Worm (Caenorhabditis elegans) whole organism, L3 larva: ENCODE data around the gene F18A11.5.
A peak's percentile ranks its signal among the peaks of the same experiment; 100 is the strongest.

ENCODE experiments used
- R02D3.7 ChIP-seq: fragments of 150-350 bp; optimal IDR thresholded peaks from 2 replicates; lab custom pipeline; 2014; ENCODE audit warnings: missing biosample characterization, missing genetic modification characterization
- aly-2 ChIP-seq: fragments of 150-350 bp; optimal IDR thresholded peaks from 2 replicates; lab custom pipeline; 2014; ENCODE audit warnings: missing biosample characterization, missing genetic modification characterization
- ama-1 ChIP-seq: fragments of 150-350 bp; optimal IDR thresholded peaks from 2 replicates; lab custom pipeline; 2018
- ceh-16 ChIP-seq: sonication (generic microtip); optimal IDR thresholded peaks from 2 replicates; lab custom pipeline; 2017; ENCODE audit warnings: missing biosample characterization, missing genetic modification characterization
- ceh-28 ChIP-seq: fragments of 150-350 bp; optimal IDR thresholded peaks from 2 replicates; lab custom pipeline; 2014; ENCODE audit warnings: missing biosample characterization, missing genetic modification reagents, missing genetic modification characterization
- daf-12 ChIP-seq: fragments of 150-350 bp; optimal IDR thresholded peaks from 2 replicates; lab custom pipeline; 2014; ENCODE audit warnings: missing biosample characterization, missing genetic modification reagents, missing genetic modification characterization
- egl-27 ChIP-seq: sonication (generic microtip); optimal IDR thresholded peaks from 4 replicates; lab custom pipeline; 2017; ENCODE audit warnings: missing biosample characterization, missing genetic modification reagents, missing genetic modification characterization
- egl-5 ChIP-seq: fragments of 150-350 bp; optimal IDR thresholded peaks from 2 replicates; lab custom pipeline; 2017; ENCODE audit warnings: missing biosample characterization, missing genetic modification reagents, missing genetic modification characterization, inconsistent platforms
- elt-1 ChIP-seq: fragments of 150-350 bp; optimal IDR thresholded peaks from 2 replicates; lab custom pipeline; 2014; ENCODE audit warnings: missing biosample characterization, missing genetic modification characterization
- elt-2 ChIP-seq: sonication (generic microtip); optimal IDR thresholded peaks from 2 replicates; lab custom pipeline; 2016; ENCODE audit warnings: missing genetic modification reagents, mild to moderate bottlenecking, missing genetic modification characterization, missing compliant biosample characterization
- elt-3 ChIP-seq, 3 experiments: fragments of 150-350 bp in 1 of 3; sonication (generic microtip) in 2 of 3; optimal IDR thresholded peaks; 2 replicates in 2 of 3; 4 replicates in 1 of 3; lab custom pipeline; 2014 to 2017; ENCODE audit warnings: missing biosample characterization in 3 of 3, missing genetic modification characterization in 3 of 3
- eor-1 ChIP-seq, 2 experiments: fragments of 150-350 bp; optimal IDR thresholded peaks; 2 replicates each; lab custom pipeline; 2014 to 2018; ENCODE audit warnings: missing biosample characterization in 2 of 2, missing genetic modification characterization in 2 of 2
- fkh-10 ChIP-seq: sonication (generic microtip); optimal IDR thresholded peaks from 2 replicates; lab custom pipeline; 2017; ENCODE audit warnings: missing biosample characterization, missing genetic modification reagents, missing genetic modification characterization
- fkh-2 ChIP-seq: fragments of 150-350 bp; optimal IDR thresholded peaks from 2 replicates; lab custom pipeline; 2014; ENCODE audit warnings: missing biosample characterization, missing genetic modification reagents, missing genetic modification characterization
- jun-1 ChIP-seq: fragments of 150-350 bp; optimal IDR thresholded peaks from 2 replicates; lab custom pipeline; 2014; ENCODE audit warnings: missing biosample characterization, missing genetic modification reagents, missing genetic modification characterization
- lin-15B ChIP-seq: fragments of 150-350 bp; optimal IDR thresholded peaks from 2 replicates; lab custom pipeline; 2014; ENCODE audit warnings: missing biosample characterization, missing genetic modification characterization
- lsy-12 ChIP-seq: sonication (generic microtip); optimal IDR thresholded peaks from 2 replicates; lab custom pipeline; 2016; ENCODE audit warnings: mild to moderate bottlenecking, missing genetic modification characterization, missing compliant biosample characterization
- mdl-1 ChIP-seq: fragments of 150-350 bp; optimal IDR thresholded peaks from 2 replicates; lab custom pipeline; 2014; ENCODE audit warnings: missing biosample characterization, missing genetic modification characterization
- mml-1 ChIP-seq: fragments of 150-350 bp; sonication (generic microtip); optimal IDR thresholded peaks from 3 replicates; lab custom pipeline; 2014; ENCODE audit warnings: missing biosample characterization, missing genetic modification characterization
- nfya-1 ChIP-seq: sonication (generic microtip); optimal IDR thresholded peaks from 2 replicates; lab custom pipeline; 2017; ENCODE audit warnings: missing genetic modification characterization, mild to moderate bottlenecking, missing compliant biosample characterization, antibody characterized with exemption, moderate library complexity; ENCODE audit not compliant: insufficient read depth
- nhr-11 ChIP-seq: fragments of 150-350 bp; optimal IDR thresholded peaks from 2 replicates; lab custom pipeline; 2014; ENCODE audit warnings: missing biosample characterization, missing genetic modification characterization
- nhr-12 ChIP-seq: fragments of 150-350 bp; optimal IDR thresholded peaks from 2 replicates; lab custom pipeline; 2014; ENCODE audit warnings: missing biosample characterization, missing genetic modification characterization
- nhr-23 ChIP-seq: fragments of 150-350 bp; optimal IDR thresholded peaks from 2 replicates; lab custom pipeline; 2014; ENCODE audit warnings: missing biosample characterization, missing genetic modification reagents, missing genetic modification characterization
- nhr-237 ChIP-seq: fragments of 150-350 bp; optimal IDR thresholded peaks from 2 replicates; lab custom pipeline; 2014; ENCODE audit warnings: missing biosample characterization, missing genetic modification characterization
- nhr-25 ChIP-seq: sonication (generic microtip); optimal IDR thresholded peaks from 2 replicates; lab custom pipeline; 2017; ENCODE audit warnings: missing biosample characterization, missing genetic modification characterization
- nhr-43 ChIP-seq: sonication (generic microtip); optimal IDR thresholded peaks from 2 replicates; lab custom pipeline; 2016; ENCODE audit warnings: mild to moderate bottlenecking, missing genetic modification characterization, missing compliant biosample characterization; ENCODE audit not compliant: poor library complexity, severe bottlenecking
- nhr-67 ChIP-seq: fragments of 150-350 bp; optimal IDR thresholded peaks from 2 replicates; lab custom pipeline; 2014; ENCODE audit warnings: missing biosample characterization, missing genetic modification characterization
- nhr-76 ChIP-seq: fragments of 150-350 bp; sonication (generic microtip); optimal IDR thresholded peaks from 5 replicates; lab custom pipeline; 2014; ENCODE audit warnings: missing biosample characterization, missing genetic modification characterization
- nhr-77 ChIP-seq: fragments of 150-350 bp; optimal IDR thresholded peaks from 2 replicates; lab custom pipeline; 2014; ENCODE audit warnings: missing biosample characterization, missing genetic modification characterization
- pha-4 ChIP-seq: fragments of 150-350 bp; optimal IDR thresholded peaks from 2 replicates; lab custom pipeline; 2014; ENCODE audit warnings: missing biosample characterization, missing genetic modification reagents, missing genetic modification characterization
- sea-2 ChIP-seq: fragments of 150-350 bp; sonication (generic microtip); optimal IDR thresholded peaks from 4 replicates; lab custom pipeline; 2014; ENCODE audit warnings: missing biosample characterization, missing genetic modification reagents, missing genetic modification characterization
- skn-1 ChIP-seq: fragments of 150-350 bp; optimal IDR thresholded peaks from 2 replicates; lab custom pipeline; 2014; ENCODE audit warnings: missing biosample characterization, missing genetic modification characterization
- tbx-2 ChIP-seq: sonication (generic microtip); optimal IDR thresholded peaks from 2 replicates; lab custom pipeline; 2016; ENCODE audit warnings: mild to moderate bottlenecking, missing genetic modification characterization, missing compliant biosample characterization
- unc-39 ChIP-seq: sonication (generic microtip); optimal IDR thresholded peaks from 4 replicates; lab custom pipeline; 2017; ENCODE audit warnings: missing biosample characterization, missing genetic modification characterization
- unc-62 ChIP-seq: fragments of 150-350 bp; sonication (generic microtip); optimal IDR thresholded peaks from 4 replicates; lab custom pipeline; 2014; ENCODE audit warnings: missing biosample characterization, missing genetic modification reagents, missing genetic modification characterization
- zag-1 ChIP-seq: fragments of 150-350 bp; optimal IDR thresholded peaks from 2 replicates; lab custom pipeline; 2014; ENCODE audit warnings: missing biosample characterization, missing genetic modification characterization
- ztf-11 ChIP-seq: fragments of 150-350 bp; optimal IDR thresholded peaks from 2 replicates; lab custom pipeline; 2014; ENCODE audit warnings: missing biosample characterization, missing genetic modification characterization
- ztf-4 ChIP-seq: fragments of 150-350 bp; optimal IDR thresholded peaks from 2 replicates; lab custom pipeline; 2014; ENCODE audit warnings: missing biosample characterization, missing genetic modification characterization

F18A11.5 gene

DNA sequence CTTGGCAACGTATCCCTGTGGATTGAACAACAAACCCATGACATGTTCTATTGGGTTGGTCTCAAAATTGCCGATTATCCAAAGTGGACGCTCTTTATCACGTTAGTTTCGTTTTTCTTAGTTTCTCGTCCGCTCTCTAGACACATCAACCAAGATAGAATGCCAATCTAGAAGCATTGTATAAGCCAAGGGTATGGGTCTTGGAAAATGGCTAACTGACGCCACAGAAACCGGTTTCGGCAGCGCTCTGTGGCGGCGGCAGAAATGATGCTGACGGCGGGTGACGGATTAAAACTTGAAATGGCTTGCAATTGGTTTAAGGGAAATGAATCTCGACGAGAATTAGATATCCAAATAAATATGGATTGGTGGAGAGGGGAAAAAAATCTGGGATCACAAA lies 48.5 kb downstream of the F18A11.5 start:
- TF ChIP-seq nhr-77 (tag; lab: Kevin White, UChicago) (no peak), nhr-12 (no peak), skn-1 (tag; lab: Kevin White, UChicago) (no peak), mml-1 (tag; lab: Kevin White, UChicago) (no peak), lin-15B (tag; lab: Kevin White, UChicago) (no peak), ama-1 (lab: Kevin White, UChicago) (peak; percentile 52), nfya-1 (tag; lab: Kevin White, UChicago) (peak; percentile 16), nhr-11 (tag; lab: Kevin White, UChicago) (no peak), nhr-76 (tag; lab: Kevin White, UChicago) (no peak), aly-2 (tag; lab: Kevin White, UChicago) (no peak), nhr-25 (tag; lab: Kevin White, UChicago) (peak; percentile 72), egl-27 (tag; lab: Kevin White, UChicago) (no peak), mdl-1 (tag; lab: Kevin White, UChicago) (no peak), nhr-237 (tag; lab: Kevin White, UChicago) (no peak), sea-2 (no peak), fkh-2 (tag; lab: Kevin White, UChicago) (no peak), elt-3 (tag; optimal IDR thresholded peaks at IDR 0.05; lab: Kevin White, UChicago) (no peak), jun-1 (tag; lab: Kevin White, UChicago) (no peak), ceh-16 (no peak), pha-4 (tag; lab: Kevin White, UChicago) (no peak), ztf-11 (tag; lab: Kevin White, UChicago) (no peak), fkh-10 (GFP tag; lab: Kevin White, UChicago) (no peak), nhr-23 (tag; lab: Kevin White, UChicago) (no peak), elt-1 (tag; lab: Kevin White, UChicago) (no peak)

ce11 chrII:12965538-12965588 lies 48.7 kb downstream of the F18A11.5 start, which contains the start of gene ptr-18:
ptr-18 (plus strand) TSS chrII:12965546.
- TF ChIP-seq ztf-4: no peak

ce11 chrII:12965138-12965537 lies 48.9 kb downstream of the F18A11.5 start:
- TF ChIP-seq nhr-11 (tag; lab: Kevin White, UChicago) (no peak), elt-1 (tag; lab: Kevin White, UChicago) (peak; percentile 87)
- TF ChIP-seq, all 47 proteins: peak for 1

DNA sequence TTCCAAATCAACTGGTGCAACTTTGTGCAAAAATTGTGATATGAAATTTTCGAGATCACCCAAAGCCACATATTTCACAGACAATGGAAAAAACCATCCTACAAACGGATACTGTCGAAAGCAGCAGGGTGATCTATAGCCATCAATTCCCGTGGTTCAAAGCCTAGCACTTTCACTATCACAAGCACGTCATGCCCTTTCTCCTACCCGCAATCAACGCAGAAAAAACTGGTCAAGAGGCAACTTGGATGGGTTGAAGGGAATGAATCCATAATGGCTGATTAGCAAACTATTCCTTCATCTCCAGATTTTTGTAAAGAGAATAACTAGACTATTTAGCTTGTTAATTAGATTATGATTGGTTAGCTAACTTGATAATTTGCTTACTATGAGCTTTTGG lies 52.3 kb downstream of the F18A11.5 start:
- TF ChIP-seq ama-1 (lab: Kevin White, UChicago): no peak

- TF ChIP-seq nhr-43: peak; percentile 56
- TF ChIP-seq nhr-237 (tag; lab: Kevin White, UChicago): no peak
- TF ChIP-seq sea-2: no peak
- TF ChIP-seq unc-62 (GFP tag; lab: Kevin White, UChicago): no peak
- TF ChIP-seq ceh-28 (tag; lab: Kevin White, UChicago): no peak
- no peak for TF ChIP-seq elt-1 (tag; lab: Kevin White, UChicago)
- peak; percentile 4 for TF ChIP-seq nhr-23 (tag; lab: Kevin White, UChicago)
- no peak for TF ChIP-seq tbx-2 (tag; lab: Kevin White, UChicago)
- no peak for TF ChIP-seq eor-1 (tag; optimal IDR thresholded peaks at IDR 0.05; lab: Kevin White, UChicago)
- TF ChIP-seq ztf-11 (tag; lab: Kevin White, UChicago): no peak
- TF ChIP-seq ceh-16: no peak
- no peak for TF ChIP-seq nhr-67 (tag; lab: Kevin White, UChicago)
- no peak for TF ChIP-seq egl-5 (tag; lab: Kevin White, UChicago)
- no peak for TF ChIP-seq zag-1 (tag; lab: Kevin White, UChicago)
- TF ChIP-seq nhr-25 (tag; lab: Kevin White, UChicago): peak; percentile 58
- TF ChIP-seq jun-1 (tag; lab: Kevin White, UChicago): no peak
- no peak for TF ChIP-seq nhr-12
- no peak for TF ChIP-seq lin-15B (tag; lab: Kevin White, UChicago)
- no peak for TF ChIP-seq nfya-1 (tag; lab: Kevin White, UChicago)
- no peak for TF ChIP-seq unc-39 (tag; lab: Kevin White, UChicago)
- TF ChIP-seq R02D3.7 (tag; lab: Kevin White, UChicago): no peak
- TF ChIP-seq aly-2 (tag; lab: Kevin White, UChicago): no peak
- no peak for TF ChIP-seq fkh-2 (tag; lab: Kevin White, UChicago)
- no peak for TF ChIP-seq elt-3 (tag; optimal IDR thresholded peaks at IDR 0.05; lab: Kevin White, UChicago)
- TF ChIP-seq lsy-12: no peak
- TF ChIP-seq daf-12 (tag; lab: Kevin White, UChicago): no peak
- no peak for TF ChIP-seq elt-2
These were observed 52.8 kb downstream of the F18A11.5 start for ce11 chrII:12961293-12961692.
